Worm (Caenorhabditis elegans) whole organism, L4 larva: ENCODE results near the gene M02B1.3.

Source experiments
- D1046.2 ChIP-seq: fragments of 200-800 bp; sonication (Bioruptor generic); IDR thresholded peaks from 2 replicates; pipeline ENCODE4 v1.3.6; 2022; ENCODE audit warnings: missing genetic modification characterization, missing compliant biosample characterization
- F10B5.3 ChIP-seq: sonication (generic microtip); optimal IDR thresholded peaks from 2 replicates; lab custom pipeline; 2016; ENCODE audit warnings: mild to moderate bottlenecking, missing genetic modification characterization, missing compliant biosample characterization
- F26F4.8 ChIP-seq: fragments of 200-800 bp; sonication (Bioruptor generic); conservative IDR thresholded peaks from 2 replicates; pipeline ENCODE4 v1.3.6; 2022; ENCODE audit warnings: missing genetic modification characterization, missing compliant biosample characterization
- F37D6.2 ChIP-seq: sonication (generic microtip); optimal IDR thresholded peaks from 2 replicates; lab custom pipeline; 2016; ENCODE audit warnings: mild to moderate bottlenecking, missing genetic modification characterization, missing compliant biosample characterization
- R02D3.7 ChIP-seq: fragments of 150-350 bp; sonication (generic microtip); optimal IDR thresholded peaks from 3 replicates; lab custom pipeline; 2014; ENCODE audit warnings: missing biosample characterization, missing genetic modification characterization
- Y105C5A.15 ChIP-seq: fragments of 200-800 bp; sonication (Bioruptor generic); IDR thresholded peaks from 2 replicates; pipeline ENCODE4 v1.3.6; 2022; ENCODE audit warnings: missing genetic modification characterization, missing compliant biosample characterization
- Y48G9A.11 ChIP-seq: fragments of 200-800 bp; sonication (Bioruptor generic); IDR thresholded peaks from 2 replicates; pipeline ENCODE4 v1.3.6; 2022; ENCODE audit warnings: missing genetic modification reagents, missing genetic modification characterization, missing compliant biosample characterization
- Y75B8A.6 ChIP-seq: fragments of 200-800 bp; sonication (Bioruptor generic); IDR thresholded peaks from 2 replicates; pipeline ENCODE4 v1.3.6; 2022; ENCODE audit warnings: missing genetic modification reagents, missing genetic modification characterization, missing compliant biosample characterization
- ZK337.2 ChIP-seq: fragments of 200-800 bp; sonication (Bioruptor generic); IDR thresholded peaks from 2 replicates; pipeline ENCODE4 v1.3.6; 2022; ENCODE audit warnings: missing genetic modification reagents, missing genetic modification characterization, missing compliant biosample characterization
- arid-1 ChIP-seq: fragments of 200-800 bp; sonication (Bioruptor generic); conservative IDR thresholded peaks from 2 replicates; pipeline ENCODE4 v1.3.6; 2022; ENCODE audit warnings: missing genetic modification reagents, missing genetic modification characterization, missing compliant biosample characterization
- attf-4 ChIP-seq: sonication (generic microtip); optimal IDR thresholded peaks from 3 replicates; lab custom pipeline; 2017; ENCODE audit warnings: missing biosample characterization, missing genetic modification characterization
- ceh-20 ChIP-seq: fragments of 200-800 bp; sonication (Bioruptor generic); IDR thresholded peaks from 2 replicates; pipeline ENCODE4 v1.3.6; 2022; ENCODE audit warnings: missing genetic modification reagents, missing genetic modification characterization, missing compliant biosample characterization
- ceh-28 ChIP-seq: fragments of 150-350 bp; optimal IDR thresholded peaks from 2 replicates; lab custom pipeline; 2014; ENCODE audit warnings: missing biosample characterization, missing genetic modification reagents, missing genetic modification characterization
- cey-2 ChIP-seq: sonication (generic microtip); optimal IDR thresholded peaks from 3 replicates; lab custom pipeline; 2017; ENCODE audit warnings: missing genetic modification characterization, mild to moderate bottlenecking, missing compliant biosample characterization, antibody characterized with exemption, borderline replicate concordance; ENCODE audit not compliant: insufficient read depth
- ctbp-1 ChIP-seq: fragments of 200-800 bp; sonication (Bioruptor generic); IDR thresholded peaks from 2 replicates; pipeline ENCODE4 v1.3.6; 2022; ENCODE audit warnings: missing genetic modification reagents, missing genetic modification characterization, missing compliant biosample characterization
- dmd-6 ChIP-seq: fragments of 200-800 bp; sonication (Bioruptor generic); IDR thresholded peaks from 2 replicates; pipeline ENCODE4 v1.3.6; 2022; ENCODE audit warnings: missing genetic modification reagents, missing genetic modification characterization, missing compliant biosample characterization
- dmd-9 ChIP-seq: fragments of 200-800 bp; sonication (Bioruptor generic); IDR thresholded peaks from 2 replicates; pipeline ENCODE4 v1.3.6; 2022; ENCODE audit warnings: missing genetic modification reagents, missing genetic modification characterization, missing compliant biosample characterization
- dpl-1 ChIP-seq: fragments of 150-350 bp; optimal IDR thresholded peaks from 2 replicates; lab custom pipeline; 2014; ENCODE audit warnings: missing biosample characterization, missing genetic modification reagents, missing genetic modification characterization
- dve-1 ChIP-seq: sonication (generic microtip); optimal IDR thresholded peaks from 2 replicates; lab custom pipeline; 2017; ENCODE audit warnings: antibody characterized with exemption, mild to moderate bottlenecking, missing genetic modification characterization, missing compliant biosample characterization; ENCODE audit not compliant: insufficient read depth
- egl-27 ChIP-seq: sonication (generic microtip); optimal IDR thresholded peaks from 3 replicates; lab custom pipeline; 2017; ENCODE audit warnings: missing biosample characterization, missing genetic modification reagents, missing genetic modification characterization
- egl-43 ChIP-seq: fragments of 200-800 bp; sonication (Bioruptor generic); IDR thresholded peaks from 2 replicates; pipeline ENCODE4 v1.3.6; 2022; ENCODE audit warnings: missing genetic modification reagents, missing genetic modification characterization, missing compliant biosample characterization
- fkh-10 ChIP-seq: fragments of 150-350 bp; optimal IDR thresholded peaks from 2 replicates; lab custom pipeline; 2014; ENCODE audit warnings: missing biosample characterization, missing genetic modification reagents, missing genetic modification characterization
- fos-1 ChIP-seq: fragments of 150-350 bp; optimal IDR thresholded peaks from 2 replicates; lab custom pipeline; 2014; ENCODE audit warnings: missing biosample characterization, missing genetic modification characterization
- gei-8 ChIP-seq: fragments of 200-800 bp; sonication (Bioruptor generic); optimal IDR thresholded peaks from 2 replicates; lab custom pipeline; 2018; ENCODE audit warnings: mild to moderate bottlenecking, missing genetic modification characterization, missing compliant biosample characterization
- hlh-30 ChIP-seq: sonication (generic microtip); optimal IDR thresholded peaks from 2 replicates; lab custom pipeline; 2017; ENCODE audit warnings: antibody characterized with exemption, mild to moderate bottlenecking, missing genetic modification characterization, missing compliant biosample characterization; ENCODE audit not compliant: insufficient read depth
- jun-1 ChIP-seq: fragments of 150-350 bp; optimal IDR thresholded peaks from 2 replicates; lab custom pipeline; 2014; ENCODE audit warnings: missing biosample characterization, missing genetic modification reagents, missing genetic modification characterization
- lin-13 ChIP-seq: fragments of 150-350 bp; optimal IDR thresholded peaks from 2 replicates; lab custom pipeline; 2014; ENCODE audit warnings: missing biosample characterization, missing genetic modification reagents, missing genetic modification characterization
- lin-29 ChIP-seq: fragments of 200-800 bp; sonication (Bioruptor generic); IDR thresholded peaks from 2 replicates; pipeline ENCODE4 v1.3.6; 2022; ENCODE audit warnings: missing genetic modification reagents, missing genetic modification characterization, missing compliant biosample characterization
- lin-39 ChIP-seq: fragments of 150-350 bp; optimal IDR thresholded peaks from 2 replicates; lab custom pipeline; 2014; ENCODE audit warnings: missing biosample characterization, missing genetic modification reagents, missing genetic modification characterization
- lir-3 ChIP-seq: sonication (generic microtip); optimal IDR thresholded peaks from 2 replicates; lab custom pipeline; 2016; ENCODE audit warnings: mild to moderate bottlenecking, missing genetic modification characterization, missing compliant biosample characterization
- lsy-2 ChIP-seq, 2 experiments: fragments of 150-350 bp in 1 of 2; sonication (generic microtip) in 1 of 2; optimal IDR thresholded peaks; 2 replicates each; lab custom pipeline; 2014 to 2017; ENCODE audit warnings: missing biosample characterization in 2 of 2, missing genetic modification characterization in 2 of 2
- mdl-1 ChIP-seq, 2 experiments: fragments of 150-350 bp in 1 of 2; sonication (generic microtip) in 1 of 2; optimal IDR thresholded peaks; 2 replicates each; lab custom pipeline; 2014 to 2017; ENCODE audit warnings: missing biosample characterization in 2 of 2, missing genetic modification characterization in 2 of 2
- mdt-29 ChIP-seq: fragments of 200-800 bp; sonication (Bioruptor generic); IDR thresholded peaks from 2 replicates; pipeline ENCODE4 v1.3.6; 2022; ENCODE audit warnings: missing genetic modification reagents, missing genetic modification characterization, missing compliant biosample characterization
- mep-1 ChIP-seq: fragments of 150-350 bp; sonication (generic microtip); optimal IDR thresholded peaks from 3 replicates; lab custom pipeline; 2014; ENCODE audit warnings: missing biosample characterization, missing genetic modification characterization
- mes-2 ChIP-seq: sonication (generic microtip); optimal IDR thresholded peaks from 2 replicates; lab custom pipeline; 2016; ENCODE audit warnings: missing genotype, mild to moderate bottlenecking, missing genetic modification characterization, missing compliant biosample characterization; ENCODE audit not compliant: poor library complexity, severe bottlenecking
- mxl-2 ChIP-seq: fragments of 200-800 bp; sonication (Bioruptor generic); conservative IDR thresholded peaks from 2 replicates; pipeline ENCODE4 v1.3.6; 2022; ENCODE audit warnings: missing genetic modification reagents, missing genetic modification characterization, missing compliant biosample characterization
- nhr-111 ChIP-seq: fragments of 200-800 bp; sonication (Bioruptor generic); optimal IDR thresholded peaks from 2 replicates; lab custom pipeline; 2018; ENCODE audit warnings: mild to moderate bottlenecking, missing genetic modification characterization, missing compliant biosample characterization
- nhr-237 ChIP-seq: sonication (generic microtip); optimal IDR thresholded peaks from 2 replicates; lab custom pipeline; 2017; ENCODE audit warnings: missing biosample characterization, missing genetic modification characterization
- nhr-28 ChIP-seq: fragments of 150-350 bp; optimal IDR thresholded peaks from 2 replicates; lab custom pipeline; 2014; ENCODE audit warnings: missing biosample characterization, missing genetic modification characterization
- nhr-6 ChIP-seq: fragments of 150-350 bp; optimal IDR thresholded peaks from 2 replicates; lab custom pipeline; 2014; ENCODE audit warnings: missing biosample characterization, missing genetic modification characterization
- nhr-76 ChIP-seq: fragments of 150-350 bp; optimal IDR thresholded peaks from 2 replicates; lab custom pipeline; 2014; ENCODE audit warnings: missing biosample characterization, missing genetic modification characterization
- pha-4 ChIP-seq, 2 experiments: fragments of 150-350 bp in 1 of 2; fragments of 200-800 bp in 1 of 2; sonication (Bioruptor generic) in 1 of 2; IDR thresholded peaks in 1 of 2; optimal IDR thresholded peaks in 1 of 2; 2 replicates each; pipeline versions ENCODE4 v1.3.6 to Lab custom; 2014 to 2022; ENCODE audit warnings: missing genetic modification characterization in 2 of 2, missing genetic modification reagents in 2 of 2, missing biosample characterization in 1 of 2, missing compliant biosample characterization in 1 of 2
- saeg-2 ChIP-seq: fragments of 200-800 bp; sonication (Bioruptor generic); IDR thresholded peaks from 2 replicates; pipeline ENCODE4 v1.3.6; 2022; ENCODE audit warnings: missing genetic modification reagents, missing genetic modification characterization, missing compliant biosample characterization
- skn-1 ChIP-seq: fragments of 150-350 bp; optimal IDR thresholded peaks from 2 replicates; lab custom pipeline; 2014; ENCODE audit warnings: missing biosample characterization, missing genetic modification characterization
- spr-1 ChIP-seq: sonication (generic microtip); optimal IDR thresholded peaks from 2 replicates; lab custom pipeline; 2016; ENCODE audit warnings: mild to moderate bottlenecking, missing genetic modification characterization, missing compliant biosample characterization
- tag-97 ChIP-seq: fragments of 200-800 bp; sonication (Bioruptor generic); IDR thresholded peaks from 2 replicates; pipeline ENCODE4 v1.3.6; 2022; ENCODE audit warnings: missing genetic modification characterization, missing compliant biosample characterization
- unc-130 ChIP-seq: sonication (generic microtip); optimal IDR thresholded peaks from 2 replicates; lab custom pipeline; 2016; ENCODE audit warnings: missing genetic modification reagents, missing genetic modification characterization, missing compliant biosample characterization
- vab-7 ChIP-seq: fragments of 200-800 bp; sonication (Bioruptor generic); IDR thresholded peaks from 2 replicates; pipeline ENCODE4 v1.3.6; 2022; ENCODE audit warnings: missing genetic modification reagents, missing genetic modification characterization, missing compliant biosample characterization
- zfp-2 ChIP-seq: sonication (generic microtip); optimal IDR thresholded peaks from 2 replicates; lab custom pipeline; 2016; ENCODE audit warnings: mild to moderate bottlenecking, missing genetic modification characterization, missing compliant biosample characterization
- zfp-3 ChIP-seq: fragments of 200-800 bp; sonication (Bioruptor generic); conservative IDR thresholded peaks from 2 replicates; pipeline ENCODE4 v1.3.6; 2022; ENCODE audit warnings: missing genetic modification reagents, missing genetic modification characterization, missing compliant biosample characterization
- zip-2 ChIP-seq: fragments of 150-350 bp; optimal IDR thresholded peaks from 2 replicates; lab custom pipeline; 2014; ENCODE audit warnings: missing biosample characterization, missing genetic modification characterization

Gene M02B1.3

ce11 chrIV:12835363-12835762, 945 bp upstream of the M02B1.3 start (continued):
- TF ChIP-seq skn-1 (tag; lab: Kevin White, UChicago) (no peak), nhr-76 (tag; lab: Kevin White, UChicago) (no peak), D1046.2 (GFP tag; lab: Robert Waterston, UW) (no peak), F10B5.3 (tag; lab: Kevin White, UChicago) (no peak), ctbp-1 (no peak), unc-130 (no peak), ceh-20 (GFP tag; lab: Robert Waterston, UW) (0 out of 2 replicates have a peak, but pooled peaks have one; percentile 11), ZK337.2 (GFP tag; lab: Robert Waterston, UW) (no peak), cey-2 (tag; lab: Kevin White, UChicago) (no peak), F26F4.8 (GFP tag; lab: Robert Waterston, UW) (no peak), dve-1 (tag; lab: Kevin White, UChicago) (peak; percentile 56), zfp-2 (tag; lab: Kevin White, UChicago) (no peak), spr-1 (tag; lab: Kevin White, UChicago) (no peak), lsy-2 (tag; optimal IDR thresholded peaks at IDR 0.05; lab: Kevin White, UChicago) (no peak), zip-2 (tag; lab: Kevin White, UChicago) (no peak), saeg-2 (no peak), nhr-237 (tag; lab: Kevin White, UChicago) (no peak), dpl-1 (GFP tag; lab: Kevin White, UChicago) (no peak), ceh-28 (tag; lab: Kevin White, UChicago) (no peak), mdl-1 (tag; optimal IDR thresholded peaks at IDR 0.05; lab: Kevin White, UChicago) (no peak), lin-13 (GFP tag; lab: Kevin White, UChicago) (no peak), F37D6.2 (tag; lab: Kevin White, UChicago) (no peak), nhr-28 (tag; lab: Kevin White, UChicago) (no peak), arid-1 (GFP tag; lab: Robert Waterston, UW) (no peak), mxl-2 (no peak), dmd-6 (peak; percentile 96), egl-27 (tag; lab: Kevin White, UChicago) (no peak), mdt-29 (GFP tag; lab: Robert Waterston, UW) (no peak), lin-39 (tag; lab: Kevin White, UChicago) (no peak), mep-1 (tag; lab: Kevin White, UChicago) (no peak), fos-1 (no peak), jun-1 (tag; lab: Kevin White, UChicago) (no peak), dmd-9 (GFP tag; lab: Robert Waterston, UW) (no peak), gei-8 (GFP tag; lab: Kevin White, UChicago) (no peak), hlh-30 (tag; lab: Kevin White, UChicago) (peak; percentile 9), lir-3 (no peak), nhr-111 (GFP tag; lab: Kevin White, UChicago) (no peak), pha-4 (GFP tag; IDR thresholded peaks at IDR 0.05; lab: Robert Waterston, UW) (peak; percentile 49; the same call in 1 of the 2 replicates), pha-4 (tag; optimal IDR thresholded peaks at IDR 0.05; lab: Kevin White, UChicago) (no peak), tag-97 (GFP tag; lab: Robert Waterston, UW) (no peak), Y48G9A.11 (no peak), attf-4 (tag; lab: Kevin White, UChicago) (no peak), egl-43 (GFP tag; lab: Robert Waterston, UW) (no peak), nhr-6 (peak; percentile 2), R02D3.7 (tag; lab: Kevin White, UChicago) (no peak), mes-2 (tag; lab: Kevin White, UChicago) (peak; percentile 2), vab-7 (GFP tag; lab: Robert Waterston, UW) (no peak), fkh-10 (GFP tag; lab: Kevin White, UChicago) (no peak), lin-29 (GFP tag; lab: Robert Waterston, UW) (no peak), Y105C5A.15 (GFP tag; lab: Robert Waterston, UW) (no peak), Y75B8A.6 (GFP tag; lab: Robert Waterston, UW) (no peak), zfp-3 (GFP tag; lab: Robert Waterston, UW) (no peak)
